Fruit fly (Drosophila melanogaster): ENCODE measurements around the gene HP1b.

- TF ChIP-seq Eip78C (GFP tag) (no peak), Sox102F (GFP tag; optimal IDR thresholded peaks at IDR 0.05) (no peak), Eip93F (GFP tag; optimal IDR thresholded peaks at IDR 0.05) (no peak), dac (GFP tag; optimal IDR thresholded peaks at IDR 0.05) (no peak), CG6276 (GFP tag; optimal IDR thresholded peaks at IDR 0.05) (no peak), esn (GFP tag; optimal IDR thresholded peaks at IDR 0.05) (no peak), CG10631 (GFP tag; optimal IDR thresholded peaks at IDR 0.05) (no peak), OdsH (GFP tag; optimal IDR thresholded peaks at IDR 0.05) (no peak), Lpt (GFP tag; optimal IDR thresholded peaks at IDR 0.05) (no peak), CG6808 (GFP tag; optimal IDR thresholded peaks at IDR 0.05) (no peak), CG34406 (GFP tag; optimal IDR thresholded peaks at IDR 0.05) (no peak), Sox15 (GFP tag; optimal IDR thresholded peaks at IDR 0.05) (no peak), CG1621 (tag; optimal IDR thresholded peaks at IDR 0.05) (no peak), CG7368 (GFP tag; optimal IDR thresholded peaks at IDR 0.05) (no peak)
Measured at dm6 chrX:9093062-9093461, 12.2 kb downstream of the HP1b start.
